Worm (Caenorhabditis elegans) whole organism, early embryonic: Measurements from ENCODE around the gene mbf-1.

Experiments used
- B0310.2 ChIP-seq: sonication (generic microtip); optimal IDR thresholded peaks from 2 replicates; lab custom pipeline; 2016; ENCODE audit warnings: mild to moderate bottlenecking, missing genetic modification characterization, missing compliant biosample characterization
- F13C5.2 ChIP-seq: sonication (generic microtip); optimal IDR thresholded peaks from 2 replicates; lab custom pipeline; 2017; ENCODE audit warnings: mild to moderate bottlenecking, missing genetic modification characterization, inconsistent platforms, missing compliant biosample characterization
- ama-1 ChIP-seq: fragments of 150-350 bp; optimal IDR thresholded peaks from 2 replicates; lab custom pipeline; 2014
- ceh-36 ChIP-seq: sonication (generic microtip); optimal IDR thresholded peaks from 2 replicates; lab custom pipeline; 2016; ENCODE audit warnings: missing genetic modification characterization, inconsistent platforms, missing compliant biosample characterization
- hmbx-1 ChIP-seq: sonication (generic microtip); optimal IDR thresholded peaks from 2 replicates; lab custom pipeline; 2016; ENCODE audit warnings: mild to moderate bottlenecking, missing genetic modification characterization, missing compliant biosample characterization
- hmg-4 ChIP-seq: fragments of 200-800 bp; sonication (Bioruptor generic); optimal IDR thresholded peaks from 2 replicates; lab custom pipeline; 2018; ENCODE audit warnings: mild to moderate bottlenecking, missing genetic modification characterization, missing compliant biosample characterization
- hnd-1 ChIP-seq: sonication (generic microtip); optimal IDR thresholded peaks from 2 replicates; lab custom pipeline; 2016; ENCODE audit warnings: missing genetic modification characterization, missing compliant biosample characterization
- scrt-1 ChIP-seq: fragments of 200-800 bp; sonication (Bioruptor generic); IDR thresholded peaks from 2 replicates; pipeline ENCODE4 v1.3.6; 2022; ENCODE audit warnings: missing genetic modification characterization, missing compliant biosample characterization
- sea-1 ChIP-seq: fragments of 200-800 bp; sonication (Bioruptor generic); conservative IDR thresholded peaks from 2 replicates; pipeline ENCODE4 v1.3.6; 2022; ENCODE audit warnings: missing genetic modification characterization, missing compliant biosample characterization
- tbx-11 ChIP-seq: fragments of 200-800 bp; sonication (Bioruptor generic); IDR thresholded peaks from 2 replicates; pipeline ENCODE4 v1.3.6; 2022; ENCODE audit warnings: missing genetic modification characterization, missing compliant biosample characterization
- tbx-37 ChIP-seq: fragments of 200-800 bp; sonication (Bioruptor generic); conservative IDR thresholded peaks from 2 replicates; pipeline ENCODE4 v1.3.6; 2022; ENCODE audit warnings: missing genetic modification reagents, missing genetic modification characterization, missing compliant biosample characterization
- tra-4 ChIP-seq: sonication (generic microtip); optimal IDR thresholded peaks from 2 replicates; lab custom pipeline; 2017; ENCODE audit warnings: missing genetic modification characterization, missing compliant biosample characterization

- TF ChIP-seq B0310.2 (tag; lab: Kevin White, UChicago) (no peak), ama-1 (lab: Kevin White, UChicago) (no peak), hnd-1 (tag; lab: Kevin White, UChicago) (no peak), tbx-37 (no peak), F13C5.2 (tag; lab: Kevin White, UChicago) (no peak), ceh-36 (no peak), scrt-1 (GFP tag; lab: Robert Waterston, UW) (no peak), hmbx-1 (tag; lab: Kevin White, UChicago) (no peak), sea-1 (GFP tag; lab: Robert Waterston, UW) (no peak), tra-4 (no peak), hmg-4 (no peak), tbx-11 (GFP tag; lab: Robert Waterston, UW) (no peak)
Measured at ce11 chrIV:11469698-11470591, 10.2 kb downstream of the mbf-1 start, which contains the start of the genes C10C6.13 and wht-2.
